Worm (Caenorhabditis elegans) whole organism, L1 larva: ENCODE results near the gene cebp-1.

Experiments
- aha-1 ChIP-seq: fragments of 150-350 bp; optimal IDR thresholded peaks from 2 replicates; lab custom pipeline; 2014; ENCODE audit warnings: missing biosample characterization, missing genetic modification characterization
- egl-27 ChIP-seq, 2 experiments: fragments of 150-350 bp in 1 of 2; sonication (generic microtip); optimal IDR thresholded peaks; 3 replicates each; lab custom pipeline; 2017 to 2018; ENCODE audit warnings: missing biosample characterization in 2 of 2, missing genetic modification characterization in 2 of 2, missing genetic modification reagents in 2 of 2
- fos-1 ChIP-seq: fragments of 150-350 bp; optimal IDR thresholded peaks from 2 replicates; lab custom pipeline; 2014; ENCODE audit warnings: missing biosample characterization, missing genetic modification characterization
- hlh-17 ChIP-seq: fragments of 200-800 bp; sonication (Bioruptor generic); optimal IDR thresholded peaks from 2 replicates; lab custom pipeline; 2018; ENCODE audit warnings: missing genetic modification characterization, mild to moderate bottlenecking, missing compliant biosample characterization, moderate library complexity, borderline replicate concordance
- hlh-4 ChIP-seq: sonication (generic microtip); optimal IDR thresholded peaks from 2 replicates; lab custom pipeline; 2016; ENCODE audit warnings: mild to moderate bottlenecking, missing genetic modification characterization, missing compliant biosample characterization
- lir-3 ChIP-seq: sonication (generic microtip); optimal IDR thresholded peaks from 2 replicates; lab custom pipeline; 2016; ENCODE audit warnings: mild to moderate bottlenecking, missing genetic modification characterization, moderate library complexity, missing compliant biosample characterization; ENCODE audit not compliant: poor library complexity
- nhr-12 ChIP-seq: sonication (generic microtip); optimal IDR thresholded peaks from 2 replicates; lab custom pipeline; 2017; ENCODE audit warnings: missing biosample characterization, missing genetic modification characterization
- nhr-237 ChIP-seq: fragments of 150-350 bp; optimal IDR thresholded peaks from 2 replicates; lab custom pipeline; 2014; ENCODE audit warnings: missing biosample characterization, missing genetic modification characterization
- zag-1 ChIP-seq: fragments of 150-350 bp; optimal IDR thresholded peaks from 2 replicates; lab custom pipeline; 2014; ENCODE audit warnings: missing biosample characterization, missing genetic modification characterization
- ztf-4 ChIP-seq: fragments of 150-350 bp; optimal IDR thresholded peaks from 2 replicates; lab custom pipeline; 2014; ENCODE audit warnings: missing biosample characterization, missing genetic modification characterization

ce11 chrX:1464699-1465098 lies 11.0 kb upstream of the cebp-1 start, which contains the start of gene D1005.6:
- TF ChIP-seq nhr-237, result no peak
- no peak for TF ChIP-seq lir-3
- no peak for TF ChIP-seq hlh-4 (tag; lab: Kevin White, UChicago)
- TF ChIP-seq nhr-12, result no peak
- TF ChIP-seq egl-27 (tag; optimal IDR thresholded peaks at IDR 0.05; lab: Kevin White, UChicago), result no peak
- TF ChIP-seq ztf-4, result no peak
- TF ChIP-seq zag-1 (tag; lab: Kevin White, UChicago), result no peak
- TF ChIP-seq hlh-17 (GFP tag; lab: Kevin White, UChicago), result no peak
- no peak for TF ChIP-seq fos-1 (tag; lab: Kevin White, UChicago)
- TF ChIP-seq aha-1 (tag; lab: Kevin White, UChicago), result no peak
